Worm (Caenorhabditis elegans): ENCODE results near the gene pro-1.

DNA sequence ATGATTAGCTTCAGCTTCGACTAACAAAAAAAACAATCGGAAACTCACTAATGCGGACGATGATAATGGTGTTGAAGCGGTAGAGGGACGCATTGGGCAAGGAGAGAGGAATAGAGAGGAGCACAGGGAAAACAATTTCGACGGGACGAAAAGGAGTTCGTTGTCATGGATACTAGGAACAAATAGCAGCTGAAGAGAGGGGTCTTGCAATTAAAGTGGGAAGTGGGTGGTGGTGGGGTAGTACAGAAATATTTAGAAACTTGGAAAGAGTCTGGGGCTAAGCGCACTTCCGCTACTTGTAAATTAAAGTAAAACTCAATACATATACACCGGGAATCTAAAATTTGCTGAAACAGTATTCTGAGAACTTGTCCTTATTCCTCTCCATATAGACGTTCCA is 32.0 kb downstream of the pro-1 start, which contains the start of gene F59B10.2:
- TF ChIP-seq sox-4 (tag; optimal IDR thresholded peaks at IDR 0.05): no peak
- TF ChIP-seq unc-3 (GFP tag; conservative IDR thresholded peaks at IDR 0.05): no peak
- no peak for TF ChIP-seq unc-3 (tag; optimal IDR thresholded peaks at IDR 0.05)
- TF ChIP-seq tbx-7 (tag; optimal IDR thresholded peaks at IDR 0.05): no peak
- TF ChIP-seq nfya-1 (tag; optimal IDR thresholded peaks at IDR 0.05): no peak
- TF ChIP-seq syd-9 (tag; optimal IDR thresholded peaks at IDR 0.05): no peak
- TF ChIP-seq ama-1 (optimal IDR thresholded peaks at IDR 0.05): no peak
- TF ChIP-seq sox-2 (GFP tag; IDR thresholded peaks at IDR 0.05): no peak
- TF ChIP-seq ceh-30 (tag; optimal IDR thresholded peaks at IDR 0.05): no peak
- no peak for TF ChIP-seq hlh-15 (tag; optimal IDR thresholded peaks at IDR 0.05)
- TF ChIP-seq lin-11 (tag; optimal IDR thresholded peaks at IDR 0.05): no peak
- TF ChIP-seq madf-2 (tag; optimal IDR thresholded peaks at IDR 0.05): no peak
- TF ChIP-seq mec-3 (tag; optimal IDR thresholded peaks at IDR 0.05; ENCODE audit: borderline replicate concordance): no peak
- no peak for TF ChIP-seq tbx-2 (tag; optimal IDR thresholded peaks at IDR 0.05)
